Fruit fly (Drosophila melanogaster): Measurements from ENCODE around the gene L2HGDH.

DNA sequence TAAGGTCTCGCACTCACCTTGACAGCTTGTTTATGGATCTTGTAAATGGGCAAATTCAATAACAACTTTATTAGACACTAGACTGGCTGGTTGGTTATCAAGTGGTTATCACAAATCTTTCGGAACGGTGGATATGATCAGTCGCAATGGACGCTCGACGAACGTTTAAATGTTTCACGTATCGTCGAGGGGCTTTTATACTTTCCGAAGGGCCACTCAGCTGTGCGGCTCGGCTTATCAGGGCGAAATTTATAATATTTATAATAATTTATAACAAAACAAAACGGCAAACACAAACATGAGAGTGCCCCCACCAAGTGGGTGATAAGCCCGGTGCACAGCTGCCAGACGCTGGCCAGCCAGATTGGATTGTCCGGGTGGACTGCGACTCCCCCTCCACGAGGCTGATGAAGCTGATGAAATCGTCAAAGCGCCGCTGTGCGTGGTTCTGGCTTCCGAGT lies 20.0 kb downstream of the L2HGDH start, which contains the start of gene CG10621:
- TF ChIP-seq pan (optimal IDR thresholded peaks at IDR 0.05) (no peak), Dll (optimal IDR thresholded peaks at IDR 0.05) (no peak), EcR (GFP tag; optimal IDR thresholded peaks at IDR 0.05) (no peak), usp (GFP tag; optimal IDR thresholded peaks at IDR 0.05) (no peak), CG8478 (optimal IDR thresholded peaks at IDR 0.05) (no peak)

All from whole organism.